Worm (Caenorhabditis elegans) whole organism, L4 larva: ENCODE data around the gene glb-9.

Experiments used
- F26F4.8 ChIP-seq: fragments of 200-800 bp; sonication (Bioruptor generic); conservative IDR thresholded peaks from 2 replicates; pipeline ENCODE4 v1.3.6; 2022; ENCODE audit warnings: missing genetic modification characterization, missing compliant biosample characterization
- F49E8.2 ChIP-seq: sonication (generic microtip); optimal IDR thresholded peaks from 2 replicates; lab custom pipeline; 2016; ENCODE audit warnings: missing compliant biosample characterization, mild to moderate bottlenecking, missing genetic modification characterization, borderline replicate concordance
- ama-1 ChIP-seq: fragments of 150-350 bp; optimal IDR thresholded peaks from 2 replicates; lab custom pipeline; 2014; ENCODE audit warnings: inconsistent platforms, mixed read lengths
- jun-1 ChIP-seq: fragments of 150-350 bp; optimal IDR thresholded peaks from 2 replicates; lab custom pipeline; 2014; ENCODE audit warnings: missing biosample characterization, missing genetic modification reagents, missing genetic modification characterization
- nhr-237 ChIP-seq: sonication (generic microtip); optimal IDR thresholded peaks from 2 replicates; lab custom pipeline; 2017; ENCODE audit warnings: missing biosample characterization, missing genetic modification characterization
- nhr-28 ChIP-seq: fragments of 150-350 bp; optimal IDR thresholded peaks from 2 replicates; lab custom pipeline; 2014; ENCODE audit warnings: missing biosample characterization, missing genetic modification characterization
- nhr-77 ChIP-seq: fragments of 150-350 bp; optimal IDR thresholded peaks from 2 replicates; lab custom pipeline; 2014; ENCODE audit warnings: missing biosample characterization, missing genetic modification characterization
- pha-4 ChIP-seq, 2 experiments: fragments of 150-350 bp in 1 of 2; fragments of 200-800 bp in 1 of 2; sonication (Bioruptor generic) in 1 of 2; IDR thresholded peaks in 1 of 2; optimal IDR thresholded peaks in 1 of 2; 2 replicates each; pipeline versions ENCODE4 v1.3.6 to Lab custom; 2014 to 2022; ENCODE audit warnings: missing genetic modification characterization in 2 of 2, missing genetic modification reagents in 2 of 2, missing biosample characterization in 1 of 2, missing compliant biosample characterization in 1 of 2
- rbr-2 ChIP-seq: sonication (generic microtip); optimal IDR thresholded peaks from 2 replicates; lab custom pipeline; 2016; ENCODE audit warnings: missing genotype, missing genetic modification characterization, missing compliant biosample characterization

- TF ChIP-seq F26F4.8 (GFP tag; lab: Robert Waterston, UW) (no peak), nhr-28 (tag; lab: Kevin White, UChicago) (peak; percentile 88), nhr-77 (tag; lab: Kevin White, UChicago) (peak; percentile 78), nhr-237 (tag; lab: Kevin White, UChicago) (no peak), ama-1 (lab: Kevin White, UChicago) (no peak), pha-4 (GFP tag; IDR thresholded peaks at IDR 0.05; lab: Robert Waterston, UW) (no peak), pha-4 (tag; optimal IDR thresholded peaks at IDR 0.05; lab: Kevin White, UChicago) (no peak), rbr-2 (tag; lab: Kevin White, UChicago) (no peak), F49E8.2 (tag; lab: Kevin White, UChicago) (no peak), jun-1 (tag; lab: Kevin White, UChicago) (no peak)
These were observed 35.7 kb upstream of the glb-9 start for ce11 chrII:7554716-7555247.
